Fruit fly (Drosophila melanogaster): ENCODE data around the gene Eip74EF.

The Eip74EF gene

dm6 chr3L:17557215-17557904, 61.8 kb downstream of the Eip74EF start, which contains the start of gene CycT (continued):
- TF ChIP-seq slp2 (GFP tag; optimal IDR thresholded peaks at IDR 0.05) = no peak
- no peak for TF ChIP-seq CG10431 (GFP tag; optimal IDR thresholded peaks at IDR 0.05)
- no peak for TF ChIP-seq HLH3B (GFP tag; IDR thresholded peaks at IDR 0.05)
- no peak for TF ChIP-seq CG10274 (GFP tag; optimal IDR thresholded peaks at IDR 0.05)
- peak; percentile 86 for TF ChIP-seq hbn (GFP tag; IDR thresholded peaks at IDR 0.05; ENCODE audit: partially characterized antibody)
- TF ChIP-seq sd (tag; optimal IDR thresholded peaks at IDR 0.05) = peak; percentile 72
- no peak for TF ChIP-seq CG14050 (GFP tag; IDR thresholded peaks at IDR 0.05)
- peak; percentile 79 for TF ChIP-seq mirr (GFP tag; optimal IDR thresholded peaks at IDR 0.05)
- no peak for TF ChIP-seq CG4404 (GFP tag; IDR thresholded peaks at IDR 0.05)
- TF ChIP-seq CG4282 (GFP tag; optimal IDR thresholded peaks at IDR 0.05) = no peak
- TF ChIP-seq B-H2 (GFP tag; optimal IDR thresholded peaks at IDR 0.05) = peak; percentile 29
- TF ChIP-seq grn (GFP tag; optimal IDR thresholded peaks at IDR 0.05) = no peak
- TF ChIP-seq Chrac-16 (GFP tag; optimal IDR thresholded peaks at IDR 0.05) = no peak
- TF ChIP-seq tx (GFP tag; optimal IDR thresholded peaks at IDR 0.05) = no peak
- no peak; the same call in 1 of the 2 replicates for TF ChIP-seq vvl (GFP tag; IDR thresholded peaks at IDR 0.05)
- TF ChIP-seq Aef1 (GFP tag; IDR thresholded peaks at IDR 0.05) = no peak
- TF ChIP-seq CG12155 (GFP tag; optimal IDR thresholded peaks at IDR 0.05) = peak; percentile 25
- TF ChIP-seq CG15479 (GFP tag; optimal IDR thresholded peaks at IDR 0.05) = peak; percentile 60
- peak; percentile 50 for TF ChIP-seq unpg (GFP tag; optimal IDR thresholded peaks at IDR 0.05)
- TF ChIP-seq CG7357 (GFP tag; IDR thresholded peaks at IDR 0.05) = no peak
- TF ChIP-seq CG34376 (GFP tag; optimal IDR thresholded peaks at IDR 0.05) = peak; percentile 95
- TF ChIP-seq Atf3 (GFP tag; optimal IDR thresholded peaks at IDR 0.05) = no peak
- peak; percentile 100 for TF ChIP-seq YL-1 (GFP tag; optimal IDR thresholded peaks at IDR 0.05)
- peak; percentile 95 for TF ChIP-seq sqz (GFP tag; optimal IDR thresholded peaks at IDR 0.05)
- peak; percentile 79 for TF ChIP-seq CrebB (tag; optimal IDR thresholded peaks at IDR 0.05)
- TF ChIP-seq CHES-1-like (GFP tag; optimal IDR thresholded peaks at IDR 0.05) = no peak
- TF ChIP-seq pfk (GFP tag; optimal IDR thresholded peaks at IDR 0.05) = peak; percentile 74
- TF ChIP-seq br (optimal IDR thresholded peaks at IDR 0.05) = no peak
- TF ChIP-seq CG12659 (GFP tag; optimal IDR thresholded peaks at IDR 0.05) = peak; percentile 94
- no peak for TF ChIP-seq gt (GFP tag; IDR thresholded peaks at IDR 0.05)
- TF ChIP-seq CG10959 (GFP tag; IDR thresholded peaks at IDR 0.05) = no peak
- no peak for TF ChIP-seq CG16815 (GFP tag; optimal IDR thresholded peaks at IDR 0.05)
- TF ChIP-seq CG3726 (GFP tag; IDR thresholded peaks at IDR 0.05) = no peak
- peak; percentile 70; the same call in 1 of the 4 replicates for TF ChIP-seq chinmo (GFP tag; IDR thresholded peaks at IDR 0.05; ENCODE audit: partially characterized antibody)
- TF ChIP-seq Bgb (GFP tag; IDR thresholded peaks at IDR 0.05; ENCODE audit: partially characterized antibody) = peak; percentile 94
- peak; percentile 53 for TF ChIP-seq CG17829 (tag; optimal IDR thresholded peaks at IDR 0.05)
- TF ChIP-seq emc (GFP tag; optimal IDR thresholded peaks at IDR 0.05) = no peak
- TF ChIP-seq crc (GFP tag; optimal IDR thresholded peaks at IDR 0.05) = no peak
- peak; percentile 83 for TF ChIP-seq zen2 (GFP tag; IDR thresholded peaks at IDR 0.05; ENCODE audit: partially characterized antibody)
- TF ChIP-seq CG8478 (optimal IDR thresholded peaks at IDR 0.05) = peak; percentile 85
- no peak for TF ChIP-seq ATbp (GFP tag; optimal IDR thresholded peaks at IDR 0.05)
- peak; percentile 20 for TF ChIP-seq gcm (GFP tag; optimal IDR thresholded peaks at IDR 0.05)
- TF ChIP-seq Dref (GFP tag; IDR thresholded peaks at IDR 0.05) = peak; percentile 89
- TF ChIP-seq E2f1 (GFP tag; IDR thresholded peaks at IDR 0.05) = no peak
- peak; percentile 50 for TF ChIP-seq CG30020 (tag; optimal IDR thresholded peaks at IDR 0.05)
- TF ChIP-seq Six4 (GFP tag; optimal IDR thresholded peaks at IDR 0.05) = no peak
- peak; percentile 91 for TF ChIP-seq Dll (GFP tag; IDR thresholded peaks at IDR 0.05; ENCODE audit: partially characterized antibody)
- TF ChIP-seq al (GFP tag; IDR thresholded peaks at IDR 0.05) = no peak
- TF ChIP-seq Opbp (GFP tag; IDR thresholded peaks at IDR 0.05; ENCODE audit: partially characterized antibody) = peak; percentile 92
- no peak for TF ChIP-seq CkIIα-i1 (GFP tag; IDR thresholded peaks at IDR 0.05)
- no peak for TF ChIP-seq CG6689 (GFP tag; IDR thresholded peaks at IDR 0.05)
